Worm (Caenorhabditis elegans) whole organism, mixed stage, embryonic: ENCODE results near the gene ceh-22.

Experiments
- M03D4.4 ChIP-seq: sonication (generic microtip); optimal IDR thresholded peaks from 2 replicates; lab custom pipeline; 2017; ENCODE audit warnings: mild to moderate bottlenecking, missing genetic modification characterization, missing compliant biosample characterization
- blmp-1 ChIP-seq: fragments of 150-350 bp; optimal IDR thresholded peaks from 2 replicates; lab custom pipeline; 2014; ENCODE audit warnings: missing biosample characterization, missing genetic modification characterization
- ceh-39 ChIP-seq: fragments of 150-350 bp; optimal IDR thresholded peaks from 2 replicates; lab custom pipeline; 2014; ENCODE audit warnings: missing biosample characterization, missing genetic modification characterization
- ceh-83 ChIP-seq: fragments of 200-800 bp; sonication (Bioruptor generic); optimal IDR thresholded peaks from 2 replicates; lab custom pipeline; 2018; ENCODE audit warnings: mild to moderate bottlenecking, missing genetic modification characterization, missing compliant biosample characterization
- ces-1 ChIP-seq: fragments of 150-350 bp; optimal IDR thresholded peaks from 2 replicates; lab custom pipeline; 2014; ENCODE audit warnings: missing biosample characterization, missing genetic modification reagents, missing genetic modification characterization
- cnd-1 ChIP-seq: fragments of 200-800 bp; sonication (Bioruptor generic); optimal IDR thresholded peaks from 2 replicates; lab custom pipeline; 2018; ENCODE audit warnings: mild to moderate bottlenecking, missing genetic modification characterization, missing compliant biosample characterization
- drap-1 ChIP-seq: fragments of 200-800 bp; sonication (Bioruptor generic); optimal IDR thresholded peaks from 3 replicates; lab custom pipeline; 2018; ENCODE audit warnings: mild to moderate bottlenecking, missing genetic modification characterization, missing compliant biosample characterization
- elt-1 ChIP-seq: sonication (generic microtip); optimal IDR thresholded peaks from 2 replicates; lab custom pipeline; 2017; ENCODE audit warnings: missing genetic modification characterization, mild to moderate bottlenecking, missing compliant biosample characterization, antibody characterized with exemption, moderate library complexity, borderline replicate concordance; ENCODE audit not compliant: insufficient read depth
- flh-1 ChIP-seq: fragments of 200-800 bp; sonication (Bioruptor generic); optimal IDR thresholded peaks from 2 replicates; lab custom pipeline; 2018; ENCODE audit warnings: mild to moderate bottlenecking, missing genetic modification characterization, moderate library complexity, missing compliant biosample characterization
- hlh-1 ChIP-seq: fragments of 150-350 bp; optimal IDR thresholded peaks from 2 replicates; lab custom pipeline; 2014; ENCODE audit warnings: missing biosample characterization, missing genetic modification reagents, missing genetic modification characterization
- lin-13 ChIP-seq: fragments of 150-350 bp; optimal IDR thresholded peaks from 2 replicates; lab custom pipeline; 2014; ENCODE audit warnings: missing biosample characterization, missing genetic modification characterization
- lin-32 ChIP-seq: fragments of 200-800 bp; sonication (Bioruptor generic); optimal IDR thresholded peaks from 2 replicates; lab custom pipeline; 2018; ENCODE audit warnings: mild to moderate bottlenecking, missing genetic modification characterization, missing compliant biosample characterization
- lsy-2 ChIP-seq: fragments of 150-350 bp; optimal IDR thresholded peaks from 2 replicates; lab custom pipeline; 2014; ENCODE audit warnings: missing biosample characterization, missing genetic modification characterization
- mab-5 ChIP-seq: fragments of 150-350 bp; optimal IDR thresholded peaks from 2 replicates; lab custom pipeline; 2014; ENCODE audit warnings: missing biosample characterization, missing genetic modification characterization
- mep-1 ChIP-seq: fragments of 150-350 bp; optimal IDR thresholded peaks from 2 replicates; lab custom pipeline; 2017; ENCODE audit warnings: missing biosample characterization, missing genetic modification reagents, missing genetic modification characterization, inconsistent platforms
- mls-2 ChIP-seq: sonication (generic microtip); optimal IDR thresholded peaks from 2 replicates; lab custom pipeline; 2016; ENCODE audit warnings: mild to moderate bottlenecking, missing genetic modification characterization, moderate library complexity, missing compliant biosample characterization
- nhr-12 ChIP-seq: fragments of 150-350 bp; optimal IDR thresholded peaks from 2 replicates; lab custom pipeline; 2014; ENCODE audit warnings: missing biosample characterization, missing genetic modification characterization
- nhr-2 ChIP-seq: fragments of 150-350 bp; optimal IDR thresholded peaks from 2 replicates; lab custom pipeline; 2014; ENCODE audit warnings: missing biosample characterization, missing genetic modification characterization
- nhr-237 ChIP-seq: fragments of 150-350 bp; optimal IDR thresholded peaks from 2 replicates; lab custom pipeline; 2014; ENCODE audit warnings: missing biosample characterization, missing genetic modification characterization
- pha-4 ChIP-seq: fragments of 150-350 bp; optimal IDR thresholded peaks from 2 replicates; lab custom pipeline; 2018; ENCODE audit warnings: missing biosample characterization, missing genetic modification reagents, missing genetic modification characterization
- sem-2 ChIP-seq: fragments of 200-800 bp; sonication (Bioruptor generic); optimal IDR thresholded peaks from 2 replicates; lab custom pipeline; 2018; ENCODE audit warnings: mild to moderate bottlenecking, missing genetic modification characterization, missing compliant biosample characterization
- snpc-4 ChIP-seq: fragments of 150-350 bp; optimal IDR thresholded peaks from 2 replicates; lab custom pipeline; 2014; ENCODE audit warnings: missing biosample characterization, missing genetic modification characterization
- sptf-1 ChIP-seq: sonication (generic microtip); optimal IDR thresholded peaks from 2 replicates; lab custom pipeline; 2017; ENCODE audit warnings: mild to moderate bottlenecking, missing genetic modification characterization, moderate library complexity, missing compliant biosample characterization
- tbx-8 ChIP-seq: fragments of 200-800 bp; sonication (Bioruptor generic); optimal IDR thresholded peaks from 2 replicates; lab custom pipeline; 2018; ENCODE audit warnings: mild to moderate bottlenecking, missing genetic modification characterization, moderate library complexity, missing compliant biosample characterization
- unc-120 ChIP-seq: sonication (generic microtip); optimal IDR thresholded peaks from 2 replicates; lab custom pipeline; 2017; ENCODE audit warnings: missing genetic modification characterization, missing compliant biosample characterization; ENCODE audit not compliant: poor library complexity, severe bottlenecking
- zip-8 ChIP-seq: fragments of 150-350 bp; optimal IDR thresholded peaks from 2 replicates; lab custom pipeline; 2014; ENCODE audit warnings: missing biosample characterization, missing genetic modification characterization
- ztf-11 ChIP-seq: fragments of 150-350 bp; optimal IDR thresholded peaks from 2 replicates; lab custom pipeline; 2014; ENCODE audit warnings: missing biosample characterization, missing genetic modification characterization

The ceh-22 gene

ce11 chrV:10699122-10699521 lies 27.4 kb downstream of the ceh-22 start:
- TF ChIP-seq flh-1 (GFP tag; lab: Kevin White, UChicago) = no peak

ce11 chrV:10702249-10702648 lies 30.5 kb downstream of the ceh-22 start, which contains the start of gene pph-1:
Gene pph-1, plus strand, starts transcription at chrV:10702549.
- TF ChIP-seq sptf-1 (tag; lab: Kevin White, UChicago) (no peak), zip-8 (tag; lab: Kevin White, UChicago) (no peak), nhr-237 (tag; lab: Kevin White, UChicago) (no peak), ceh-39 (tag; lab: Kevin White, UChicago) (no peak), ces-1 (no peak), M03D4.4 (tag; lab: Kevin White, UChicago) (no peak), lin-13 (no peak)
- TF ChIP-seq, all 35 proteins: peak for 0

DNA sequence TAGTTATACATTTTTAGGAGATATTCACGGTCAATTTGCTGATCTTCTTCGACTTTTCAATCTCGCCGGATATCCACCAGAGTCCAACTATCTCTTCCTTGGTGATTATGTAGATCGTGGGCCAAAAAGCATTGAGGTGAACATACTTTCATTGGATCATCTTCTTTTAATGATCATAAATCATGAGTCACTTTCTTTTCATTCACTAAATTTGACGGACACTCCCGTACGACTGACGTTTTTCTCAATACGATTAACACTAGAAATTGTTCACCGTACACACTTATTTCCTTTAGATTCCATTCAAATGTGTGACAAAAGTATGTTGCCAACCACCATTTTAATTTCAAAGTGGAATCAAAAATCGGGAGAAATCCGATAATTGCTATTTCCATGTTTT lies 31.2 kb downstream of the ceh-22 start:
- TF ChIP-seq drap-1 (GFP tag; lab: Kevin White, UChicago) (no peak), sem-2 (no peak), ztf-11 (tag; lab: Kevin White, UChicago) (no peak), lin-13 (no peak), M03D4.4 (tag; lab: Kevin White, UChicago) (no peak)

DNA sequence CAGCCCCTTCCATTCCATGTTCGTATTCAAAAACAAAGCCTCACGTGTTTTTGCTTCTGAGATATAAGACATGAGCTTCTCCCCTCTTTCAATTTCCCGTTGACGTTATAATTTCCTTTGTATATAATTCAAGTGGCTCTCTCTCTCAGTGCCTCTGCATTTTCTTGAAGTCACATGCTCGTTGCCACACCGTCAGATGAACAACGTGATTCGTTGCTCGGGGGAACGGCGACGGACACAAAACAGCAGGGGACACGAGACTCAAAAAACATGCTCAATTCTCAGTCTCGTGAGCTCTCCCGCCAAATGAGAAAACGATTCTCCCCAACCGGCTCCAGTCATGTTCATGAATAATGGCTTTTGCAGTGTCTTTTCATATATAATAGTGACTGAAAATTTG lies 36.6 kb downstream of the ceh-22 start:
- TF ChIP-seq ztf-11 (tag; lab: Kevin White, UChicago) (no peak), nhr-12 (no peak), mep-1 (tag; lab: Kevin White, UChicago) (no peak), blmp-1 (tag; lab: Kevin White, UChicago) (no peak), snpc-4 (tag; lab: Kevin White, UChicago) (no peak), lsy-2 (tag; lab: Kevin White, UChicago) (no peak), mls-2 (tag; lab: Kevin White, UChicago) (no peak)

DNA sequence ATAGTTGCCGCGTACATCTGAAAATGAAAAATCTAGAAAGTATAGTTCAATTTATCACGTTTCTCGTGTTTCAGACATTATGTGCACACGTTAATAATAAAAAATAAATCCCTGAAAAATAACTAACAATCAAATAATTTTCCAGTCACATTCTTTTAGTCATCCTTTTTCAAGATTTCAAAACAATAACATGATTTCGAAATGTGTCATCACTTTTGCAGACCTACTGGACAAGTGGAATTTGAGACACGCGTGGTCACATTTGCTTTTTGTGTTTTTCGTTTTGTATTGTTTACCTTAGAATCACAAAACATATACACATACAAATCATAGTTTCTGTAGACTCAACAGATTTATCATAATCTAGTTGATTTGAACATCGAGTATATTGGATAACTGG lies 37.7 kb downstream of the ceh-22 start:
- TF ChIP-seq zip-8 (tag; lab: Kevin White, UChicago) (no peak), blmp-1 (tag; lab: Kevin White, UChicago) (no peak), nhr-12 (no peak), unc-120 (tag; lab: Kevin White, UChicago) (no peak), pha-4 (tag; lab: Kevin White, UChicago) (no peak), lin-32 (GFP tag; lab: Kevin White, UChicago) (no peak), lin-13 (no peak), snpc-4 (tag; lab: Kevin White, UChicago) (no peak), sem-2 (no peak), cnd-1 (tag; lab: Kevin White, UChicago) (no peak), M03D4.4 (tag; lab: Kevin White, UChicago) (no peak), drap-1 (GFP tag; lab: Kevin White, UChicago) (no peak), tbx-8 (GFP tag; lab: Kevin White, UChicago) (no peak), lsy-2 (tag; lab: Kevin White, UChicago) (no peak), ces-1 (no peak), mab-5 (tag; lab: Kevin White, UChicago) (no peak), elt-1 (tag; lab: Kevin White, UChicago) (no peak), ceh-83 (no peak)

DNA sequence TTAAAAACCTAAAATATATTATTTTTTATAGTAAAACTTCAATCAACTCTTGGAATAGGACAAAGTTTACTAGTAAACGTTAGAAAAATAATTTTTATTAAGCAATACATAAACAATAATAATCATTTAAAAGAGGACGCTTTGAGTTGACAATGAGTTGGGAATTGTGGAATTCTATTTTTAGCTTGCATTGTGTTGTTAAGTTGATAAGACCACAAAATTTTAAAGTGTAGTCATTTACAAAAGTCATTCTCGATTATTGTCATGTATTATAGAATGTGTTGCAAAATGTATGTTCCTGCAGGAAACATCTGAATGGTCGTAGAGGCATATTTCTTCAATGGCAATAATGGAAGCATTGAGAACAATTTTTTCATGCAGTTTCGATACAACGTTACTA lies 39.3 kb downstream of the ceh-22 start:
- TF ChIP-seq hlh-1 (tag; lab: Kevin White, UChicago) = no peak
- TF ChIP-seq, all 35 proteins: peak for 0

- peak; percentile 16 for TF ChIP-seq unc-120 (tag; lab: Kevin White, UChicago)
- TF ChIP-seq nhr-2 (tag; lab: Kevin White, UChicago) = no peak
These were observed 40.3 kb downstream of the ceh-22 start for ce11 chrV:10711829-10712607.
